Worm (Caenorhabditis elegans): ENCODE data around the gene del-10.

DNA sequence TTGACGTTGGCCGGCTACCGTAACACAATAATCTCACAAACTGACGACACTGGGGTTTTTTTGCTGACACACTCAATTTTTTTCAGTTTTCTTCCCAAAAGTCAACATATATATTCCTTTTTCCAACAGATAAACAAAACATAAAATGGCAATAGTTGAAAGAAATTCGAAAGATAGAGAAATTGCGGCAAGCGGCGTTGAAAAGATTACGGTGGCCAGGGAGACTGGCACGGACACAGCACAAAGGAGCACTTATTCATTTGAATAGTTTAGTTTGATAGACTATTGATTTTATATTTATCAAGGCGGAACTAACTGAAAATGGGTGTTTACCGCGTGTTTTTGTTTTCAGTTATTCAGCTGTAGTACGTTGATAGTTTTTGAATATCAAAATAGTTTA lies 39.4 kb upstream of the del-10 start, which contains the start of gene toe-2:
- TF ChIP-seq elt-3 (tag; optimal IDR thresholded peaks at IDR 0.05) (no peak), nhr-23 (tag; optimal IDR thresholded peaks at IDR 0.05) (no peak), ama-1 (optimal IDR thresholded peaks at IDR 0.05) (no peak), lin-11 (tag; optimal IDR thresholded peaks at IDR 0.05) (no peak), elt-1 (tag; optimal IDR thresholded peaks at IDR 0.05) (no peak), unc-62 (GFP tag; optimal IDR thresholded peaks at IDR 0.05) (no peak)
